Worm (Caenorhabditis elegans): ENCODE data around the gene attf-4.

Gene attf-4

DNA sequence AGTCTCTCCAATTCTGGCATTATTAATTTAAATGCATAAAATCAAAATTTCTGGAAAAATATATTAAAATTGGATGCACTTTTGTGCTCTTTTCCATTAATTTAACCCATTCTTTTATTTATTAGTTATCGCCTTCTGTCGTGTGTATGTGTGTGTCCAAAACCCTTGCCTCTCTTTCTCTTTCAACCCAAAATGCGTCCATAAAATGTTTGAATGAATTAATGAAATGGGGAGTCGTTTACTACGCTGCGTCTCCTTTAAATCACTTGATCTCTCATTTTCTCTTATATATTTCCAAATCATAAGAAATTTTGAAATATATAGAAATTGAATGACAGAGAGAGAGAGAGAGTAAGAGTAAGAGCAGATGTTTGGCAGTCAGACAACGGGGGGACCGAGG lies 2.4 kb upstream of the attf-4 start:
- TF ChIP-seq nhr-42 (GFP tag; IDR thresholded peaks at IDR 0.05) (no peak), dmd-8 (GFP tag; IDR thresholded peaks at IDR 0.05) (no peak), ZK337.2 (GFP tag; IDR thresholded peaks at IDR 0.05) (no peak), F44E2.7 (GFP tag; IDR thresholded peaks at IDR 0.05) (no peak), F37D6.2 (tag; optimal IDR thresholded peaks at IDR 0.05) (no peak), ama-1 (optimal IDR thresholded peaks at IDR 0.05) (no peak), duxl-1 (tag; optimal IDR thresholded peaks at IDR 0.05; ENCODE audit: poor library complexity) (no peak), nhr-48 (tag; optimal IDR thresholded peaks at IDR 0.05) (no peak), ceh-62 (tag; optimal IDR thresholded peaks at IDR 0.05) (no peak), php-3 (GFP tag; IDR thresholded peaks at IDR 0.05) (no peak), lir-3 (tag; optimal IDR thresholded peaks at IDR 0.05) (no peak), mes-2 (tag; optimal IDR thresholded peaks at IDR 0.05; ENCODE audit: poor library complexity, severe bottlenecking) (no peak), F10B5.3 (tag; optimal IDR thresholded peaks at IDR 0.05) (no peak)

ce11 chrIII:6078917-6079316 lies 1.4 kb upstream of the attf-4 start:
- TF ChIP-seq zfp-3 (GFP tag; conservative IDR thresholded peaks at IDR 0.05) (no peak), ceh-28 (tag; optimal IDR thresholded peaks at IDR 0.05) (no peak), Y105C5A.15 (GFP tag; IDR thresholded peaks at IDR 0.05) (no peak), unc-62 (GFP tag; optimal IDR thresholded peaks at IDR 0.05 in 1 of 2) (peak in 1 of 2 experiments; percentile 92), unc-62 (tag; optimal IDR thresholded peaks at IDR 0.05) (no peak), aha-1 (tag) (peak; percentile 74), nhr-25 (tag; optimal IDR thresholded peaks at IDR 0.05; ENCODE audit: borderline replicate concordance, insufficient read depth) (no peak), R02D3.7 (tag; optimal IDR thresholded peaks at IDR 0.05) (no peak), mep-1 (tag; optimal IDR thresholded peaks at IDR 0.05) (peak; percentile 16), hlh-11 (tag; optimal IDR thresholded peaks at IDR 0.05) (no peak), madf-5 (GFP tag; IDR thresholded peaks at IDR 0.05) (no peak), lsy-2 (tag; optimal IDR thresholded peaks at IDR 0.05) (peak in 1 of 2 experiments; percentile 21), lir-3 (tag; optimal IDR thresholded peaks at IDR 0.05) (no peak), nhr-6 (tag; optimal IDR thresholded peaks at IDR 0.05) (no peak), Y75B8A.6 (GFP tag; IDR thresholded peaks at IDR 0.05) (no peak), fkh-10 (GFP tag; optimal IDR thresholded peaks at IDR 0.05) (no peak), lin-1 (GFP tag; IDR thresholded peaks at IDR 0.05) (no peak), zip-11 (GFP tag; IDR thresholded peaks at IDR 0.05) (no peak), F37D6.2 (tag; optimal IDR thresholded peaks at IDR 0.05) (no peak), nhr-41 (GFP tag; IDR thresholded peaks at IDR 0.05) (no peak)

DNA sequence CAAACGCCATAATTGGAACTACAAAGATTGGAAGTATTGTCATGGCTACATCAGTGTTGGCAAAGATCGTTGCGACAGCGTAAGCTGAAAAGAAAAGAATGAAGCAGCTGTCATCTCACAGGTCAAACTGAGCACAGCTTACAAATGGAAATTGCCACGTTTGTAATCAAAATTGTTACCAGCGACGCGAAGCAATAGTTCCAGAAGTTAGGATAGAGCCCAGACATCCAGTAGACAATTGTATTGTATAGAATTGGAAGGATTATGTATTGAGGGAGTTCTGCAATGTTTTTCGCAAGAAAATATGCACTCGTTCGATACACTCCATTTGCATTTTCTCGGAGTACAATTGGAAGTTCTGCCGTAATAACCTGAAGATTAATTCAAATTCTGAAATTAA lies 4.9 kb downstream of the attf-4 start:
- TF ChIP-seq set-16 (GFP tag; IDR thresholded peaks at IDR 0.05) (no peak), nhr-41 (GFP tag; IDR thresholded peaks at IDR 0.05) (no peak), nhr-6 (tag; optimal IDR thresholded peaks at IDR 0.05) (no peak), mes-2 (tag; optimal IDR thresholded peaks at IDR 0.05; ENCODE audit: poor library complexity, severe bottlenecking) (no peak), zip-2 (tag; optimal IDR thresholded peaks at IDR 0.05) (no peak), lim-7 (GFP tag; IDR thresholded peaks at IDR 0.05) (no peak), dve-1 (tag; optimal IDR thresholded peaks at IDR 0.05; ENCODE audit: insufficient read depth) (no peak), zag-1 (tag; optimal IDR thresholded peaks at IDR 0.05) (no peak), nhr-25 (tag; optimal IDR thresholded peaks at IDR 0.05; ENCODE audit: borderline replicate concordance, insufficient read depth) (no peak), aha-1 (tag) (peak; percentile 93), nhr-28 (tag; optimal IDR thresholded peaks at IDR 0.05) (no peak), unc-62 (GFP tag; optimal IDR thresholded peaks at IDR 0.05 in 1 of 2) (peak in 1 of 2 experiments; percentile 84), unc-62 (tag; optimal IDR thresholded peaks at IDR 0.05) (no peak), daf-12 (tag; optimal IDR thresholded peaks at IDR 0.05) (no peak), fos-1 (tag; optimal IDR thresholded peaks at IDR 0.05) (no peak), dmd-8 (GFP tag; IDR thresholded peaks at IDR 0.05) (no peak), ceh-82 (tag; optimal IDR thresholded peaks at IDR 0.05) (no peak), ZK546.5 (tag; optimal IDR thresholded peaks at IDR 0.05) (no peak)

Data from whole organism, L4 larva.